Fruit fly (Drosophila melanogaster) whole organism, embryonic: ENCODE measurements around the gene Ir94d.

Source experiments
- Atf3 ChIP-seq: fragments of 200-800 bp; sonication (Bioruptor generic); optimal IDR thresholded peaks from 3 replicates; lab custom pipeline; 2016; ENCODE audit warnings: missing biosample characterization, missing genetic modification characterization
- CG11456 ChIP-seq: fragments of 200-800 bp; sonication (Bioruptor generic); IDR thresholded peaks from 3 replicates; pipeline ENCODE4 v1.3.6; 2022; ENCODE audit warnings: missing biosample characterization, missing genetic modification characterization
- CG12299 ChIP-seq: fragments of 200-800 bp; sonication (Bioruptor generic); optimal IDR thresholded peaks from 2 replicates; lab custom pipeline; 2018; ENCODE audit warnings: missing biosample characterization, mild to moderate bottlenecking, missing genetic modification characterization
- CG13894 ChIP-seq: fragments of 200-800 bp; sonication (Bioruptor generic); optimal IDR thresholded peaks from 3 replicates; lab custom pipeline; 2018; ENCODE audit warnings: missing biosample characterization, mild to moderate bottlenecking, missing genetic modification characterization, moderate library complexity
- CG15269 ChIP-seq: fragments of 200-800 bp; sonication (Bioruptor generic); optimal IDR thresholded peaks from 2 replicates; lab custom pipeline; 2018; ENCODE audit warnings: missing biosample characterization, mild to moderate bottlenecking, missing genetic modification characterization, moderate library complexity
- CG15696 ChIP-seq: fragments of 200-800 bp; sonication (Bioruptor generic); optimal IDR thresholded peaks from 2 replicates; lab custom pipeline; 2019; ENCODE audit warnings: missing biosample characterization, mild to moderate bottlenecking, missing genetic modification characterization, moderate library complexity
- CG1603 ChIP-seq: fragments of 200-800 bp; sonication (Bioruptor generic); optimal IDR thresholded peaks from 2 replicates; lab custom pipeline; 2019; ENCODE audit warnings: missing biosample characterization, mild to moderate bottlenecking, missing genetic modification characterization, moderate library complexity
- CG1792 ChIP-seq: fragments of 200-800 bp; sonication (Bioruptor generic); optimal IDR thresholded peaks from 2 replicates; lab custom pipeline; 2016; ENCODE audit warnings: missing biosample characterization, missing genetic modification characterization
- CG34224 ChIP-seq: fragments of 200-800 bp; sonication (Bioruptor generic); IDR thresholded peaks from 3 replicates; pipeline ENCODE4 v1.3.6; 2022; ENCODE audit warnings: missing biosample characterization, missing genetic modification characterization; ENCODE audit not compliant: partially characterized antibody
- CG34376 ChIP-seq: fragments of 200-800 bp; sonication (Bioruptor generic); optimal IDR thresholded peaks from 2 replicates; lab custom pipeline; 2018; ENCODE audit warnings: missing biosample characterization, mild to moderate bottlenecking, missing genetic modification characterization
- CG3838 ChIP-seq: fragments of 200-800 bp; sonication (Bioruptor generic); optimal IDR thresholded peaks from 3 replicates; lab custom pipeline; 2016; ENCODE audit warnings: missing biosample characterization, missing genetic modification characterization
- CG4820 ChIP-seq: fragments of 200-800 bp; sonication (Bioruptor generic); optimal IDR thresholded peaks from 3 replicates; lab custom pipeline; 2016; ENCODE audit warnings: missing biosample characterization, missing genetic modification characterization
- CG6175 ChIP-seq: fragments of 200-800 bp; sonication (Bioruptor generic); IDR thresholded peaks from 3 replicates; pipeline ENCODE4 v1.3.6; 2022; ENCODE audit warnings: missing biosample characterization, missing genetic modification characterization
- CG6813 ChIP-seq: fragments of 200-800 bp; sonication (Bioruptor generic); optimal IDR thresholded peaks from 2 replicates; lab custom pipeline; 2017; ENCODE audit warnings: missing biosample characterization, missing genetic modification characterization, mild to moderate bottlenecking, moderate library complexity, missing genetic modification reagents
- CG7987 ChIP-seq: fragments of 200-800 bp; sonication (Bioruptor generic); optimal IDR thresholded peaks from 2 replicates; lab custom pipeline; 2018; ENCODE audit warnings: missing biosample characterization, mild to moderate bottlenecking, missing genetic modification characterization, moderate library complexity
- CG8281 ChIP-seq: fragments of 200-800 bp; sonication (Bioruptor generic); optimal IDR thresholded peaks from 2 replicates; lab custom pipeline; 2018; ENCODE audit warnings: missing biosample characterization, mild to moderate bottlenecking, missing genetic modification characterization, moderate library complexity
- D ChIP-seq, 2 experiments: fragments of 200-800 bp in 1 of 2; fragments of >200 bp in 1 of 2; sonication (Bioruptor generic) in 1 of 2; optimal IDR thresholded peaks; 2 replicates in 1 of 2; 3 replicates in 1 of 2; lab custom pipeline; 2017; ENCODE audit warnings: mild to moderate bottlenecking in 1 of 2, missing biosample characterization in 1 of 2, missing genetic modification characterization in 1 of 2, missing genetic modification reagents in 1 of 2
- D19B ChIP-seq: fragments of 200-800 bp; sonication (Bioruptor generic); optimal IDR thresholded peaks from 2 replicates; lab custom pipeline; 2017; ENCODE audit warnings: missing biosample characterization, mild to moderate bottlenecking, missing genetic modification characterization
- Gsc ChIP-seq: fragments of 200-800 bp; sonication (Bioruptor generic); IDR thresholded peaks from 2 replicates; pipeline ENCODE4 v1.3.6; 2022; ENCODE audit warnings: missing biosample characterization, missing genetic modification characterization
- Gug ChIP-seq: fragments of 200-800 bp; sonication (Bioruptor generic); IDR thresholded peaks from 4 replicates; pipeline ENCODE4 v1.3.6; 2022; ENCODE audit warnings: missing biosample characterization, missing genetic modification characterization
- H2.0 ChIP-seq: fragments of 200-800 bp; sonication (Bioruptor generic); IDR thresholded peaks from 2 replicates; pipeline ENCODE4 v1.3.6; 2022; ENCODE audit warnings: missing biosample characterization, missing genetic modification characterization
- HmgD ChIP-seq: fragments of 200-800 bp; sonication (Bioruptor generic); optimal IDR thresholded peaks from 3 replicates; lab custom pipeline; 2016; ENCODE audit warnings: missing biosample characterization, missing genetic modification characterization
- Oli ChIP-seq: fragments of 200-800 bp; sonication (Bioruptor generic); optimal IDR thresholded peaks from 2 replicates; lab custom pipeline; 2018; ENCODE audit warnings: missing biosample characterization, mild to moderate bottlenecking, missing genetic modification characterization, moderate library complexity
- Ssrp ChIP-seq: fragments of 200-800 bp; sonication (Bioruptor generic); optimal IDR thresholded peaks from 2 replicates; lab custom pipeline; 2018; ENCODE audit warnings: missing biosample characterization, mild to moderate bottlenecking, missing genetic modification characterization, moderate library complexity
- abd-A ChIP-seq: fragments of 200-800 bp; sonication (Bioruptor generic); optimal IDR thresholded peaks from 3 replicates; lab custom pipeline; 2019; ENCODE audit warnings: missing biosample characterization, mild to moderate bottlenecking, missing genetic modification characterization, moderate library complexity
- chinmo ChIP-seq: fragments of 200-800 bp; sonication (Bioruptor generic); IDR thresholded peaks from 4 replicates; pipeline ENCODE4 v1.3.6; 2022; ENCODE audit warnings: missing biosample characterization, missing genetic modification characterization; ENCODE audit not compliant: partially characterized antibody
- crol ChIP-seq: fragments of 200-800 bp; sonication (Bioruptor generic); IDR thresholded peaks from 2 replicates; pipeline ENCODE4 v1.3.6; 2022; ENCODE audit warnings: missing biosample characterization, missing genetic modification characterization
- cwo ChIP-seq: fragments of 200-800 bp; sonication (Bioruptor generic); optimal IDR thresholded peaks from 3 replicates; lab custom pipeline; 2017; ENCODE audit warnings: missing biosample characterization, missing genetic modification characterization, mild to moderate bottlenecking, moderate library complexity, missing genetic modification reagents
- dati ChIP-seq: fragments of 200-800 bp; sonication (Bioruptor generic); IDR thresholded peaks from 2 replicates; pipeline ENCODE4 v1.3.6; 2022; ENCODE audit warnings: missing biosample characterization, missing genetic modification characterization
- ems ChIP-seq: fragments of 200-800 bp; sonication (Bioruptor generic); optimal IDR thresholded peaks from 3 replicates; lab custom pipeline; 2016; ENCODE audit warnings: missing biosample characterization, missing genetic modification characterization
- eve ChIP-seq, 2 experiments: fragments of >200 bp; optimal IDR thresholded peaks; 2 replicates each; lab custom pipeline; 2017; ENCODE audit warnings: missing biosample characterization in 2 of 2, missing genetic modification characterization in 2 of 2
- fru ChIP-seq: fragments of >200 bp; optimal IDR thresholded peaks from 2 replicates; lab custom pipeline; 2017
- ind ChIP-seq: fragments of 200-800 bp; sonication (Bioruptor generic); optimal IDR thresholded peaks from 3 replicates; lab custom pipeline; 2016; ENCODE audit warnings: missing biosample characterization, missing genetic modification characterization
- ken ChIP-seq: fragments of 200-800 bp; sonication (Bioruptor generic); IDR thresholded peaks from 3 replicates; pipeline ENCODE4 v1.3.6; 2022; ENCODE audit warnings: missing biosample characterization, missing genetic modification characterization
- lmd ChIP-seq: fragments of 200-800 bp; sonication (Bioruptor generic); IDR thresholded peaks from 2 replicates; pipeline ENCODE4 v1.3.6; 2022; ENCODE audit warnings: missing biosample characterization, missing genetic modification characterization
- luna ChIP-seq: fragments of 200-800 bp; sonication (Bioruptor generic); optimal IDR thresholded peaks from 2 replicates; lab custom pipeline; 2016; ENCODE audit warnings: missing biosample characterization, missing genetic modification characterization
- odd ChIP-seq: fragments of 200-800 bp; sonication (Bioruptor generic); optimal IDR thresholded peaks from 2 replicates; lab custom pipeline; 2017; ENCODE audit warnings: missing biosample characterization, mild to moderate bottlenecking, missing genetic modification characterization
- peb ChIP-seq: fragments of 200-800 bp; sonication (Bioruptor generic); IDR thresholded peaks from 2 replicates; pipeline ENCODE4 v1.3.6; 2022; ENCODE audit warnings: missing biosample characterization, missing genetic modification characterization
- pita ChIP-seq: fragments of 200-800 bp; sonication (Bioruptor generic); optimal IDR thresholded peaks from 2 replicates; lab custom pipeline; 2017; ENCODE audit warnings: missing biosample characterization, mild to moderate bottlenecking, missing genetic modification characterization
- sc ChIP-seq, 3 experiments: fragments of >200 bp in 2 of 3; fragments of 200-800 bp in 1 of 3; sonication (Bioruptor generic) in 1 of 3; optimal IDR thresholded peaks; 2 replicates in 2 of 3; 3 replicates in 1 of 3; lab custom pipeline; 2017; ENCODE audit warnings: mild to moderate bottlenecking in 1 of 3, missing biosample characterization in 1 of 3, missing genetic modification characterization in 1 of 3, missing genetic modification reagents in 1 of 3
- sd ChIP-seq: fragments of 200-800 bp; sonication (Bioruptor generic); optimal IDR thresholded peaks from 3 replicates; lab custom pipeline; 2018; ENCODE audit warnings: missing biosample characterization, mild to moderate bottlenecking, missing genetic modification characterization, moderate library complexity
- unc-4 ChIP-seq: fragments of 200-800 bp; sonication (Bioruptor generic); IDR thresholded peaks from 2 replicates; pipeline ENCODE4 v1.3.6; 2022; ENCODE audit warnings: missing biosample characterization, missing genetic modification characterization; ENCODE audit not compliant: partially characterized antibody
- vvl ChIP-seq: fragments of 200-800 bp; sonication (Bioruptor generic); IDR thresholded peaks from 2 replicates; pipeline ENCODE4 v1.3.6; 2022; ENCODE audit warnings: missing biosample characterization, missing genetic modification characterization

Gene Ir94d

DNA sequence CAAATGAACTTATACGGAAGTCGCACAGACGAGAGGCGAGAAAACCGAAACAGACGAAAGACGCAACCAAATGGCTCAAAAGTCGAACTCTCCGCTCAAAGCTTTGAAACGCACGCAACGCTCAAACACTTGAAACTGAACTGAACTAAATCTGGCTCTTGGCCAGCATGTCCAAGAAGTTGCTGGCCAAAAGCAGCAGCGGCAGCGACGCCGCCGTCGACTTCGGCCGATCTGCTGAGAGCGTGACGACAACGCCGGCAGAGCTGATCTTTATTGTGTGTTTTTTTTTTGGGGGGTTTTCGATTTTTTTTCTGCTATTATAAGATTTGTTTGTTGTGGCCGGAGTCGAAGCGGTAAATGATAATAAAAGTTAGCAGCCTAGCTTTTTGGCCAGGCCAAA, 28.7 kb downstream of the Ir94d start (continued):
- TF ChIP-seq CG6175: no peak
- no peak for TF ChIP-seq CG6813 (GFP tag; lab: Kevin White, UChicago)
- no peak for TF ChIP-seq ems (GFP tag; lab: Kevin White, UChicago)
- no peak for TF ChIP-seq lmd
- TF ChIP-seq CG34376 (GFP tag; lab: Kevin White, UChicago): no peak
- TF ChIP-seq CG15696 (tag; lab: Kevin White, UChicago): no peak
- TF ChIP-seq H2.0 (GFP tag; lab: Robert Waterston, UW): no peak
- TF ChIP-seq CG4820: no peak
- no peak for TF ChIP-seq CG7987 (GFP tag; lab: Kevin White, UChicago)
- TF ChIP-seq Atf3 (GFP tag; lab: Kevin White, UChicago): no peak
- no peak for TF ChIP-seq Gsc (GFP tag; lab: Robert Waterston, UW)
- TF ChIP-seq crol (GFP tag; lab: Robert Waterston, UW): no peak
- no peak for TF ChIP-seq unc-4 (GFP tag; lab: Robert Waterston, UW)
- TF ChIP-seq luna (GFP tag; lab: Kevin White, UChicago): no peak
- TF ChIP-seq Gug (GFP tag; lab: Robert Waterston, UW): no peak

DNA sequence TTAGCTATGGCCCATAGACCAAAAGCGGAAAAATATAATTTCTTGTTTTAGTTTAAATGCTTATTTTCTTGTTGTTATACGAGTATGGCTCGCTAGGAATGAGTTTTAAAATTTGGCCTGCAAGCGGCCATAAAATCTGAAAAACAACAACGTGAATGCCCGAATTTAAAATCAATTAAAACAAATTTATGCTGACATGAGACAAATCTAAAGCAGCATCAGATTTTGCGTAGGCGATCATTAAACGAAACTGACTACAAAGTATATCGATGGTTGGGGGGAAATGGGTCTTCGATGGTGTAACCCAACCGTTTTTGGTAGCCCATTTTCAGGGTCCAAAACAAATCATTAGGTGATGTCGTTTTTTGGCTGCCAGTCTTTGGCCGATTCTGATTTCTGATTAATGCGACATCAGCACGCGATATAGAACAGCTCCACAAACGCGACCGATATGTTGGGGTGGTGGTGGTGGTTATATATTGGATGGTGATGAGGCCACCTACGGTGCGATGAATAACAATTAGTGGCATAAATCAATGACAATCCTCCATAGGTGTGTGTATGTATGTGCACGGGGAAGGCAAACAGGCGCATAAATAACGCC, 35.7 kb downstream of the Ir94d start:
- TF ChIP-seq peb: no peak
- no peak for TF ChIP-seq D19B (GFP tag; lab: Kevin White, UChicago)
- TF ChIP-seq CG6813 (GFP tag; lab: Kevin White, UChicago): no peak
- no peak for TF ChIP-seq CG34224 (GFP tag; lab: Robert Waterston, UW)
- no peak for TF ChIP-seq CG1603 (tag; lab: Kevin White, UChicago)
- 0 out of 4 replicates have a peak, but pooled peaks have one; percentile 55 for TF ChIP-seq chinmo
- TF ChIP-seq ken: no peak
- no peak for TF ChIP-seq dati (GFP tag; lab: Robert Waterston, UW)
- TF ChIP-seq CG1792 (GFP tag; lab: Kevin White, UChicago): no peak
- no peak for TF ChIP-seq ind (GFP tag; lab: Kevin White, UChicago)
- TF ChIP-seq CG11456 (GFP tag; lab: Robert Waterston, UW): no peak
- peak; percentile 69 for TF ChIP-seq CG13894 (tag; lab: Kevin White, UChicago)
- TF ChIP-seq CG3838 (GFP tag; lab: Kevin White, UChicago): no peak
- TF ChIP-seq CG8281 (tag; lab: Kevin White, UChicago): no peak
- no peak for TF ChIP-seq sc (optimal IDR thresholded peaks at IDR 0.05; lab: Kevin White, UChicago)
- TF ChIP-seq sc (GFP tag; optimal IDR thresholded peaks at IDR 0.05; lab: Kevin White, UChicago): no peak
- no peak for TF ChIP-seq pita (GFP tag; lab: Kevin White, UChicago)
- TF ChIP-seq vvl: peak; percentile 27
- TF ChIP-seq sd (tag; lab: Kevin White, UChicago): peak; percentile 25
- no peak for TF ChIP-seq Oli
- no peak for TF ChIP-seq HmgD (GFP tag; lab: Kevin White, UChicago)
- peak; percentile 75 for TF ChIP-seq abd-A (tag; lab: Kevin White, UChicago)
- TF ChIP-seq cwo: no peak
- TF ChIP-seq CG12299 (tag; lab: Kevin White, UChicago): no peak
- TF ChIP-seq eve (GFP tag; optimal IDR thresholded peaks at IDR 0.05; lab: Kevin White, UChicago): no peak
- no peak for TF ChIP-seq D (optimal IDR thresholded peaks at IDR 0.05; lab: Kevin White, UChicago)
- TF ChIP-seq D (GFP tag; optimal IDR thresholded peaks at IDR 0.05; lab: Kevin White, UChicago): no peak
- TF ChIP-seq odd: no peak
- no peak for TF ChIP-seq fru (lab: Kevin White, UChicago)
- TF ChIP-seq Ssrp (tag; lab: Kevin White, UChicago): no peak
- peak; percentile 88 for TF ChIP-seq CG15269 (tag; lab: Kevin White, UChicago)
